Worm (Caenorhabditis elegans) whole organism, L1 larva: ENCODE results near the gene unc-85.

Source experiments
- ceh-63 ChIP-seq: fragments of 200-800 bp; sonication (Bioruptor generic); optimal IDR thresholded peaks from 2 replicates; lab custom pipeline; 2018; ENCODE audit warnings: mild to moderate bottlenecking, missing genetic modification characterization, missing compliant biosample characterization
- dpl-1 ChIP-seq, 3 experiments: fragments of 150-350 bp in 2 of 3; sonication (generic microtip) in 1 of 3; optimal IDR thresholded peaks; 2 replicates each; lab custom pipeline; 2014 to 2017; ENCODE audit warnings: missing biosample characterization in 3 of 3, missing genetic modification characterization in 3 of 3, missing genetic modification reagents in 3 of 3
- nhr-12 ChIP-seq: sonication (generic microtip); optimal IDR thresholded peaks from 2 replicates; lab custom pipeline; 2017; ENCODE audit warnings: missing biosample characterization, missing genetic modification characterization
- nhr-19 ChIP-seq: fragments of 200-800 bp; sonication (Bioruptor generic); conservative IDR thresholded peaks from 2 replicates; pipeline ENCODE4 v1.3.6; 2022; ENCODE audit warnings: missing genetic modification characterization, missing compliant biosample characterization
- nhr-76 ChIP-seq: sonication (generic microtip); optimal IDR thresholded peaks from 2 replicates; lab custom pipeline; 2017; ENCODE audit warnings: missing biosample characterization, missing genetic modification characterization
- pax-3 ChIP-seq: fragments of 200-800 bp; sonication (Bioruptor generic); optimal IDR thresholded peaks from 2 replicates; lab custom pipeline; 2018; ENCODE audit warnings: mild to moderate bottlenecking, missing genetic modification characterization, moderate library complexity, missing compliant biosample characterization
- pqm-1 ChIP-seq: sonication (generic microtip); optimal IDR thresholded peaks from 3 replicates; lab custom pipeline; 2017; ENCODE audit warnings: missing biosample characterization, missing genetic modification characterization
- snpc-4 ChIP-seq: fragments of 150-350 bp; optimal IDR thresholded peaks from 2 replicates; lab custom pipeline; 2014; ENCODE audit warnings: missing biosample characterization, missing genetic modification characterization

DNA sequence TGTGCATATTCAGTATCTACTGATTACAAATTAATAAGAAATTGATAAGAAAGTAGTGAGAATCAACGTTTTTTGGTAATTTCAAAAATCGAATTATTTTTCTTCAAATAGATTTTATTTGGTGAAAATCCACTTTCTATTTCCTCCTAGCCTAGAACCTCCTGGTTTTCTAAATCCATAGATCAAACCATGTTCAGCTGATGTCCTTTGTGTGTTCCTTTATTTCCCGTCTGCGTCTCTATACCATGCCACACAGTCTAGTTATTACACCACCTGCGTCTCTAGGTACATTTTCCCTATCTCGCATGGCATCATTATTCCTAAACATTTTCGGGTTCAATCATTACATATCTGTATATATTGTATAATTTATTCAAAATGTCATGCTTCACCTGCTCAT is 8.7 kb upstream of the unc-85 start, which contains the start of gene F10G7.5:
- TF ChIP-seq ceh-63 (GFP tag; lab: Kevin White, UChicago), result no peak
- TF ChIP-seq snpc-4, result no peak
- peak in 2 of 3 experiments; percentile 11 to 34 for TF ChIP-seq dpl-1 (GFP tag; optimal IDR thresholded peaks at IDR 0.05; lab: Kevin White, UChicago)
- no peak for TF ChIP-seq nhr-19 (GFP tag; lab: Robert Waterston, UW)
- TF ChIP-seq nhr-76, result no peak
- no peak for TF ChIP-seq pax-3
- TF ChIP-seq pqm-1, result no peak
- no peak for TF ChIP-seq nhr-12 (tag; lab: Kevin White, UChicago)
